ENCODE assay signal across 1 worm cellular context in the genomic region with DNA sequence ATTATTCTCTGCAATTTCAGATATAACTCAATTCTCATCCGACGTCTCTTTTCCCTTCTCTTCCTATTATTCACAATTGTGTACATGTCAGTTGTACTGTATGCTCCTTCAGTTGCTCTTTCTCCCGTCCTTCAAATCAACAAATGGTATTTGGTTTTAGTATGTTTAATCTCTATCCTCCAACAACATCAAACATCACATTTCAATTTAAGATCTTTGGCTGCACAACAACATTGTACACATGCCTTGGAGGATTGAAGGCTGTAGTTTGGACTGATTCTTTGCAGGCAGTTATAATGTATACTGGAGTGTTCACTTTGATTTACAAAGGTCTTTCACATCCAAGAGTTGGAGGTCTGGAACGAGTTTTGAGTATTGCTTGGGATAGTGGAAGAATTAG.
TF ChIP-seq lines count a peak whose summit lies in the region.

No protein-coding gene starts in this region.

TF ChIP-seq in whole organism, L1 larva, 84 proteins besides CTCF, POLR2A, EP300 and RAD21 (continued from another document):
- peak; percentile 26 for TF ChIP-seq nhr-85 (tag; lab: Kevin White, UChicago)
- no peak for TF ChIP-seq ztf-11 (tag; optimal IDR thresholded peaks at IDR 0.05; lab: Kevin White, UChicago)
- no peak for TF ChIP-seq lsy-2 (tag; optimal IDR thresholded peaks at IDR 0.05; lab: Kevin White, UChicago)
- no peak for TF ChIP-seq nhr-76 (tag; optimal IDR thresholded peaks at IDR 0.05; lab: Kevin White, UChicago)
- no peak for TF ChIP-seq fkh-4 (tag; optimal IDR thresholded peaks at IDR 0.05; lab: Kevin White, UChicago; ENCODE audit: borderline replicate concordance)
